Worm (Caenorhabditis elegans) whole organism, young adult: ENCODE data around the gene C50E3.7.

ENCODE experiments used
- C17E4.6 ChIP-seq: fragments of 200-800 bp; sonication (Bioruptor generic); IDR thresholded peaks from 2 replicates; pipeline ENCODE4 v1.3.6; 2022; ENCODE audit warnings: missing genetic modification reagents, missing genetic modification characterization, missing compliant biosample characterization
- F52B5.7 ChIP-seq: sonication (generic microtip); optimal IDR thresholded peaks from 2 replicates; lab custom pipeline; 2016; ENCODE audit warnings: mild to moderate bottlenecking, missing genetic modification characterization, missing compliant biosample characterization
- K12H6.12 ChIP-seq: fragments of 200-800 bp; sonication (Bioruptor generic); optimal IDR thresholded peaks from 2 replicates; lab custom pipeline; 2018; ENCODE audit warnings: mild to moderate bottlenecking, missing genetic modification characterization, missing compliant biosample characterization
- atf-7 ChIP-seq: sonication (generic microtip); optimal IDR thresholded peaks from 2 replicates; lab custom pipeline; 2017; ENCODE audit warnings: mild to moderate bottlenecking, missing genetic modification characterization, missing compliant biosample characterization
- ceh-27 ChIP-seq: fragments of 200-800 bp; sonication (Bioruptor generic); optimal IDR thresholded peaks from 2 replicates; lab custom pipeline; 2018; ENCODE audit warnings: mild to moderate bottlenecking, missing genetic modification characterization, moderate library complexity, missing compliant biosample characterization
- chd-7 ChIP-seq: sonication (generic microtip); optimal IDR thresholded peaks from 2 replicates; lab custom pipeline; 2016; ENCODE audit warnings: mild to moderate bottlenecking, missing genetic modification characterization, moderate library complexity, missing compliant biosample characterization
- nfyb-1 ChIP-seq: fragments of 200-800 bp; sonication (Bioruptor generic); IDR thresholded peaks from 2 replicates; pipeline ENCODE4 v1.3.6; 2022; ENCODE audit warnings: missing genetic modification reagents, missing genetic modification characterization, missing compliant biosample characterization
- nhr-27 ChIP-seq: fragments of 200-800 bp; sonication (Bioruptor generic); optimal IDR thresholded peaks from 2 replicates; lab custom pipeline; 2018; ENCODE audit warnings: mild to moderate bottlenecking, missing genetic modification characterization, moderate library complexity, missing compliant biosample characterization
- pha-4 ChIP-seq: fragments of 150-350 bp; sonication (generic microtip); optimal IDR thresholded peaks from 2 replicates; lab custom pipeline; 2014; ENCODE audit warnings: missing biosample characterization, missing genetic modification reagents, missing genetic modification characterization
- unc-62 ChIP-seq: fragments of 150-350 bp; optimal IDR thresholded peaks from 2 replicates; lab custom pipeline; 2014; ENCODE audit warnings: missing biosample characterization, missing genetic modification reagents, missing genetic modification characterization

ce11 chrV:7562947-7563346, 35.2 kb downstream of the C50E3.7 start, which contains the start of gene F19F10.1:
- TF ChIP-seq pha-4 (tag; lab: Kevin White, UChicago): no peak
- no peak for TF ChIP-seq nfyb-1 (GFP tag; lab: Robert Waterston, UW)
- TF ChIP-seq K12H6.12 (tag; lab: Kevin White, UChicago): no peak
- no peak for TF ChIP-seq chd-7 (tag; lab: Kevin White, UChicago)
- TF ChIP-seq C17E4.6: no peak
- no peak for TF ChIP-seq F52B5.7
- no peak for TF ChIP-seq ceh-27
- no peak for TF ChIP-seq nhr-27
- TF ChIP-seq atf-7: no peak
- TF ChIP-seq unc-62 (GFP tag; lab: Kevin White, UChicago): no peak
